Worm (Caenorhabditis elegans) whole organism, L4 larva: ENCODE measurements around the gene H38K22.7.

Experiments used
- D1046.2 ChIP-seq: fragments of 200-800 bp; sonication (Bioruptor generic); IDR thresholded peaks from 2 replicates; pipeline ENCODE4 v1.3.6; 2022; ENCODE audit warnings: missing genetic modification characterization, missing compliant biosample characterization
- F37D6.2 ChIP-seq: sonication (generic microtip); optimal IDR thresholded peaks from 2 replicates; lab custom pipeline; 2016; ENCODE audit warnings: mild to moderate bottlenecking, missing genetic modification characterization, missing compliant biosample characterization
- F44E2.7 ChIP-seq: fragments of 200-800 bp; sonication (Bioruptor generic); IDR thresholded peaks from 2 replicates; pipeline ENCODE4 v2.1.2; 2022; ENCODE audit warnings: missing genetic modification characterization, missing compliant biosample characterization
- T26A8.4 ChIP-seq: fragments of 200-800 bp; sonication (Bioruptor generic); IDR thresholded peaks from 2 replicates; pipeline ENCODE4 v1.3.6; 2022; ENCODE audit warnings: missing genetic modification characterization, missing compliant biosample characterization
- Y75B8A.6 ChIP-seq: fragments of 200-800 bp; sonication (Bioruptor generic); IDR thresholded peaks from 2 replicates; pipeline ENCODE4 v1.3.6; 2022; ENCODE audit warnings: missing genetic modification reagents, missing genetic modification characterization, missing compliant biosample characterization
- aha-1 ChIP-seq: fragments of 150-350 bp; peaks from one replicate; lab custom pipeline; 2014; ENCODE audit warnings: missing biosample characterization, missing genetic modification characterization
- aly-2 ChIP-seq: sonication (generic microtip); optimal IDR thresholded peaks from 2 replicates; lab custom pipeline; 2018; ENCODE audit warnings: missing biosample characterization, missing genetic modification characterization
- ceh-28 ChIP-seq: fragments of 150-350 bp; optimal IDR thresholded peaks from 2 replicates; lab custom pipeline; 2014; ENCODE audit warnings: missing biosample characterization, missing genetic modification reagents, missing genetic modification characterization
- ceh-62 ChIP-seq: sonication (generic microtip); optimal IDR thresholded peaks from 2 replicates; lab custom pipeline; 2017; ENCODE audit warnings: missing biosample characterization, missing genetic modification characterization
- dmd-6 ChIP-seq: fragments of 200-800 bp; sonication (Bioruptor generic); IDR thresholded peaks from 2 replicates; pipeline ENCODE4 v1.3.6; 2022; ENCODE audit warnings: missing genetic modification reagents, missing genetic modification characterization, missing compliant biosample characterization
- dmd-9 ChIP-seq: fragments of 200-800 bp; sonication (Bioruptor generic); IDR thresholded peaks from 2 replicates; pipeline ENCODE4 v1.3.6; 2022; ENCODE audit warnings: missing genetic modification reagents, missing genetic modification characterization, missing compliant biosample characterization
- dpl-1 ChIP-seq: fragments of 150-350 bp; optimal IDR thresholded peaks from 2 replicates; lab custom pipeline; 2014; ENCODE audit warnings: missing biosample characterization, missing genetic modification reagents, missing genetic modification characterization
- duxl-1 ChIP-seq: sonication (generic microtip); optimal IDR thresholded peaks from 2 replicates; lab custom pipeline; 2016; ENCODE audit warnings: mild to moderate bottlenecking, missing genetic modification characterization, moderate library complexity, missing compliant biosample characterization; ENCODE audit not compliant: poor library complexity
- dve-1 ChIP-seq: sonication (generic microtip); optimal IDR thresholded peaks from 2 replicates; lab custom pipeline; 2017; ENCODE audit warnings: antibody characterized with exemption, mild to moderate bottlenecking, missing genetic modification characterization, missing compliant biosample characterization; ENCODE audit not compliant: insufficient read depth
- egl-43 ChIP-seq: fragments of 200-800 bp; sonication (Bioruptor generic); IDR thresholded peaks from 2 replicates; pipeline ENCODE4 v1.3.6; 2022; ENCODE audit warnings: missing genetic modification reagents, missing genetic modification characterization, missing compliant biosample characterization
- hif-1 ChIP-seq, 2 experiments: sonication (generic microtip); optimal IDR thresholded peaks; 2 replicates each; lab custom pipeline; 2016 to 2017; ENCODE audit warnings: missing compliant biosample characterization in 2 of 2, missing genetic modification characterization in 2 of 2, missing genetic modification reagents in 2 of 2, missing genotype in 2 of 2, mild to moderate bottlenecking in 1 of 2
- hmg-1.1 ChIP-seq: fragments of 200-800 bp; sonication (Bioruptor generic); IDR thresholded peaks from 2 replicates; pipeline ENCODE4 v1.3.6; 2022; ENCODE audit warnings: missing genetic modification reagents, missing genetic modification characterization, missing compliant biosample characterization
- jun-1 ChIP-seq: fragments of 150-350 bp; optimal IDR thresholded peaks from 2 replicates; lab custom pipeline; 2014; ENCODE audit warnings: missing biosample characterization, missing genetic modification reagents, missing genetic modification characterization
- lin-1 ChIP-seq: fragments of 200-800 bp; sonication (Bioruptor generic); IDR thresholded peaks from 2 replicates; pipeline ENCODE4 v1.3.6; 2022; ENCODE audit warnings: missing genetic modification reagents, missing genetic modification characterization, missing compliant biosample characterization
- lin-29 ChIP-seq: fragments of 200-800 bp; sonication (Bioruptor generic); IDR thresholded peaks from 2 replicates; pipeline ENCODE4 v1.3.6; 2022; ENCODE audit warnings: missing genetic modification reagents, missing genetic modification characterization, missing compliant biosample characterization
- lin-38 ChIP-seq: fragments of 200-800 bp; sonication (Bioruptor generic); IDR thresholded peaks from 2 replicates; pipeline ENCODE4 v1.3.6; 2022; ENCODE audit warnings: missing genetic modification reagents, missing genetic modification characterization, missing compliant biosample characterization
- lin-39 ChIP-seq: fragments of 150-350 bp; optimal IDR thresholded peaks from 2 replicates; lab custom pipeline; 2014; ENCODE audit warnings: missing biosample characterization, missing genetic modification reagents, missing genetic modification characterization
- lir-3 ChIP-seq: sonication (generic microtip); optimal IDR thresholded peaks from 2 replicates; lab custom pipeline; 2016; ENCODE audit warnings: mild to moderate bottlenecking, missing genetic modification characterization, missing compliant biosample characterization
- lsy-2 ChIP-seq, 2 experiments: fragments of 150-350 bp in 1 of 2; sonication (generic microtip) in 1 of 2; optimal IDR thresholded peaks; 2 replicates each; lab custom pipeline; 2014 to 2017; ENCODE audit warnings: missing biosample characterization in 2 of 2, missing genetic modification characterization in 2 of 2
- madf-5 ChIP-seq, 2 experiments: fragments of 200-800 bp; sonication (Bioruptor generic); IDR thresholded peaks; 2 replicates each; pipeline ENCODE4 v1.3.6; 2022; ENCODE audit warnings: missing compliant biosample characterization in 2 of 2, missing genetic modification characterization in 2 of 2
- madf-9 ChIP-seq: fragments of 200-800 bp; sonication (Bioruptor generic); conservative IDR thresholded peaks from 2 replicates; pipeline ENCODE4 v1.3.6; 2022; ENCODE audit warnings: missing genetic modification reagents, missing genetic modification characterization, missing compliant biosample characterization
- mdl-1 ChIP-seq, 2 experiments: fragments of 150-350 bp in 1 of 2; sonication (generic microtip) in 1 of 2; optimal IDR thresholded peaks; 2 replicates each; lab custom pipeline; 2014 to 2017; ENCODE audit warnings: missing biosample characterization in 2 of 2, missing genetic modification characterization in 2 of 2
- mep-1 ChIP-seq: fragments of 150-350 bp; sonication (generic microtip); optimal IDR thresholded peaks from 3 replicates; lab custom pipeline; 2014; ENCODE audit warnings: missing biosample characterization, missing genetic modification characterization
- mes-2 ChIP-seq: sonication (generic microtip); optimal IDR thresholded peaks from 2 replicates; lab custom pipeline; 2016; ENCODE audit warnings: missing genotype, mild to moderate bottlenecking, missing genetic modification characterization, missing compliant biosample characterization; ENCODE audit not compliant: poor library complexity, severe bottlenecking
- mxl-3 ChIP-seq: fragments of 200-800 bp; sonication (Bioruptor generic); optimal IDR thresholded peaks from 2 replicates; lab custom pipeline; 2018; ENCODE audit warnings: mild to moderate bottlenecking, missing genetic modification characterization, missing compliant biosample characterization
- nhr-102 ChIP-seq: sonication (generic microtip); optimal IDR thresholded peaks from 2 replicates; lab custom pipeline; 2016; ENCODE audit warnings: mild to moderate bottlenecking, missing genetic modification characterization, moderate library complexity, missing compliant biosample characterization
- nhr-237 ChIP-seq: sonication (generic microtip); optimal IDR thresholded peaks from 2 replicates; lab custom pipeline; 2017; ENCODE audit warnings: missing biosample characterization, missing genetic modification characterization
- nhr-28 ChIP-seq: fragments of 150-350 bp; optimal IDR thresholded peaks from 2 replicates; lab custom pipeline; 2014; ENCODE audit warnings: missing biosample characterization, missing genetic modification characterization
- nhr-48 ChIP-seq: sonication (generic microtip); optimal IDR thresholded peaks from 2 replicates; lab custom pipeline; 2016; ENCODE audit warnings: mild to moderate bottlenecking, missing genetic modification characterization, missing compliant biosample characterization
- nhr-77 ChIP-seq: fragments of 150-350 bp; optimal IDR thresholded peaks from 2 replicates; lab custom pipeline; 2014; ENCODE audit warnings: missing biosample characterization, missing genetic modification characterization
- php-3 ChIP-seq: fragments of 200-800 bp; sonication (Bioruptor generic); IDR thresholded peaks from 2 replicates; pipeline ENCODE4 v1.3.6; 2022; ENCODE audit warnings: missing genetic modification reagents, missing genetic modification characterization, missing compliant biosample characterization
- pqm-1 ChIP-seq: sonication (generic microtip); optimal IDR thresholded peaks from 2 replicates; lab custom pipeline; 2017; ENCODE audit warnings: missing biosample characterization, missing genetic modification characterization
- rbr-2 ChIP-seq: sonication (generic microtip); optimal IDR thresholded peaks from 2 replicates; lab custom pipeline; 2016; ENCODE audit warnings: missing genotype, missing genetic modification characterization, missing compliant biosample characterization
- spr-1 ChIP-seq: sonication (generic microtip); optimal IDR thresholded peaks from 2 replicates; lab custom pipeline; 2016; ENCODE audit warnings: mild to moderate bottlenecking, missing genetic modification characterization, missing compliant biosample characterization
- spr-3 ChIP-seq: fragments of 200-800 bp; sonication (Bioruptor generic); optimal IDR thresholded peaks from 2 replicates; lab custom pipeline; 2018; ENCODE audit warnings: mild to moderate bottlenecking, missing genetic modification characterization, missing compliant biosample characterization
- unc-130 ChIP-seq: sonication (generic microtip); optimal IDR thresholded peaks from 2 replicates; lab custom pipeline; 2016; ENCODE audit warnings: missing genetic modification reagents, missing genetic modification characterization, missing compliant biosample characterization
- vab-7 ChIP-seq: fragments of 200-800 bp; sonication (Bioruptor generic); IDR thresholded peaks from 2 replicates; pipeline ENCODE4 v1.3.6; 2022; ENCODE audit warnings: missing genetic modification reagents, missing genetic modification characterization, missing compliant biosample characterization
- zfp-3 ChIP-seq: fragments of 200-800 bp; sonication (Bioruptor generic); conservative IDR thresholded peaks from 2 replicates; pipeline ENCODE4 v1.3.6; 2022; ENCODE audit warnings: missing genetic modification reagents, missing genetic modification characterization, missing compliant biosample characterization

The H38K22.7 gene

DNA sequence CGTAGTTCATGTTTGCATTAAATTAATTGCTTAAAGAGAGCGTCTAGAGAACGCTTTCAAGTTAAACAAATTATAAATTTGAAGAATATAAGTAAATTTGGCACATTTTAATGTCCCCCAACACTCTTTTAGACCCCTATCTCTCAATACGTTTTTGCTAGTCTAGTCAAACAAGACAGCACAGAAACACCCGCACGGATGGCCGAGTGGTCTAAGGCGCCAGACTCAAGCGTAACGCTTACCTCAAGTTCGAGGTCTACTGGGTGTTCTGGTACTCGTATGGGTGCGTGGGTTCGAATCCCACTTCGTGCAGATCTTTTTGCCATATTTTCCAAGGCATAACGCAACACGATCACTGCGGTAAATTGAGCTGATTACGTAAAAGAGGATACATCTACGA lies 40.8 kb downstream of the H38K22.7 start (continued):
- no peak for TF ChIP-seq D1046.2 (GFP tag; lab: Robert Waterston, UW)
- TF ChIP-seq madf-5 (GFP tag; IDR thresholded peaks at IDR 0.05; lab: Robert Waterston, UW) = 0 out of 4 replicates have a peak, but pooled peaks of 1 of the 2 experiments have one; percentile 18
- TF ChIP-seq hmg-1.1 = 0 out of 2 replicates have a peak, but pooled peaks have one; percentile 36
- TF ChIP-seq aly-2 (tag; lab: Kevin White, UChicago) = no peak
- 0 out of 2 replicates have a peak, but pooled peaks have one; percentile 20 for TF ChIP-seq lin-1 (GFP tag; lab: Robert Waterston, UW)
- no peak for TF ChIP-seq ceh-28 (tag; lab: Kevin White, UChicago)
- peak; percentile 35 for TF ChIP-seq duxl-1 (tag; lab: Kevin White, UChicago)
- TF ChIP-seq lin-29 (GFP tag; lab: Robert Waterston, UW) = 0 out of 2 replicates have a peak, but pooled peaks have one; percentile 16
- TF ChIP-seq pqm-1 = no peak
- TF ChIP-seq madf-9 (GFP tag; lab: Robert Waterston, UW) = peak; percentile 64; the same call in 1 of the 2 replicates
- TF ChIP-seq dve-1 (tag; lab: Kevin White, UChicago) = peak; percentile 41
- TF ChIP-seq jun-1 (tag; lab: Kevin White, UChicago) = no peak
- TF ChIP-seq hif-1 (tag; optimal IDR thresholded peaks at IDR 0.05; lab: Kevin White, UChicago) = peak in 1 of 2 experiments; percentile 1
- peak; percentile 12 for TF ChIP-seq rbr-2 (tag; lab: Kevin White, UChicago)
- 0 out of 2 replicates have a peak, but pooled peaks have one; percentile 34 for TF ChIP-seq F44E2.7

DNA sequence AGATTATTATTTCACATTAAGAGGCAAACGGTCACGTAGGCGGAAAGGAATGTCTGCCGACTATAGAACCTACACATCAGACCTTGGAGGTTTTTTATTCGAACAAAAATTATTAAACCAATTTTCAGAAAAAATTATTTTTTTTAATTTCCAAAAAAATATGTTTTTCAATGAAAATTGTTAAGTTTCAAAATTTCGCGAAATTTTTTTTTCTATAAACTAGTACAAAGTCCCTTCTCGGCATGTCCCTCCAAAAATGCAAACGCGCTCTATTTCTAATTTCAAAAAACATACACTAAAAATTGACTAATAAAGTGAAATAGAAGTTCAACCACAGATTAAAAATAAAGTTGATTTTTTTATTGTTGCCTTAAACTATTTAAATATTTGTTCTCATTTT lies 43.5 kb downstream of the H38K22.7 start, which contains the start of gene ckb-1:
Gene ckb-1, plus strand, starts transcription at position 301 of the 400 bp plus-strand sequence.
- TF ChIP-seq lsy-2 (tag; optimal IDR thresholded peaks at IDR 0.05; lab: Kevin White, UChicago) (peak in 1 of 2 experiments; percentile 7), spr-3 (GFP tag; lab: Kevin White, UChicago) (no peak), lir-3 (tag; lab: Kevin White, UChicago) (no peak), dve-1 (tag; lab: Kevin White, UChicago) (peak; percentile 15), mes-2 (tag; lab: Kevin White, UChicago) (peak; percentile 8), lin-38 (GFP tag; lab: Robert Waterston, UW) (peak; percentile 39; the same call in 1 of the 2 replicates)

DNA sequence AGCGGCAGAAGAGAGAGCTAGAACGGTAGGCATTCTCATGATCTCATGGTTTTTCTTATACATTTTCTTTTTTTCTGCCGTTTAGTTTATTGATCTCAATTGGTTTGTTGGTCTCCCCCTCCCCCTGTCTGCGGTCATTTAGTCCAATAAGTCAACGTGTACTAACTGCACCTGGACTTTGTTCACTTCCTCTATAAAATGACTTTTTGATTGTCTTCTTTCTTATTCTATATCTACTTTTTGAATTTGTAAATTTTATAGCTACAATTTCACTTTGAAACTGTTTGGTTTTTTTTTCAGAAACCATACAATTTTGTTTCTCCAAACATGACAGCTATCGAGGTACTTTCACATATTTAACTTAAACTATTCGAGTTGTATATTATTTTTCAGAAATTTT lies 46.1 kb downstream of the H38K22.7 start, which contains the start of gene ckb-2:
Gene ckb-2, plus strand, starts transcription at position 301 of the 400 bp plus-strand sequence.
- TF ChIP-seq F37D6.2 (no peak), dve-1 (tag; lab: Kevin White, UChicago) (no peak), pqm-1 (no peak), mes-2 (tag; lab: Kevin White, UChicago) (no peak), spr-3 (GFP tag; lab: Kevin White, UChicago) (no peak), lin-39 (tag; lab: Kevin White, UChicago) (no peak), unc-130 (no peak), T26A8.4 (GFP tag; lab: Robert Waterston, UW) (no peak), mxl-3 (no peak), nhr-237 (tag; lab: Kevin White, UChicago) (no peak), nhr-77 (tag; lab: Kevin White, UChicago) (no peak), mep-1 (no peak), nhr-102 (no peak), lin-1 (GFP tag; lab: Robert Waterston, UW) (no peak), dpl-1 (GFP tag; lab: Kevin White, UChicago) (no peak), ceh-62 (tag; lab: Kevin White, UChicago) (no peak), dmd-9 (GFP tag; lab: Robert Waterston, UW) (no peak), php-3 (GFP tag; lab: Robert Waterston, UW) (no peak)

DNA sequence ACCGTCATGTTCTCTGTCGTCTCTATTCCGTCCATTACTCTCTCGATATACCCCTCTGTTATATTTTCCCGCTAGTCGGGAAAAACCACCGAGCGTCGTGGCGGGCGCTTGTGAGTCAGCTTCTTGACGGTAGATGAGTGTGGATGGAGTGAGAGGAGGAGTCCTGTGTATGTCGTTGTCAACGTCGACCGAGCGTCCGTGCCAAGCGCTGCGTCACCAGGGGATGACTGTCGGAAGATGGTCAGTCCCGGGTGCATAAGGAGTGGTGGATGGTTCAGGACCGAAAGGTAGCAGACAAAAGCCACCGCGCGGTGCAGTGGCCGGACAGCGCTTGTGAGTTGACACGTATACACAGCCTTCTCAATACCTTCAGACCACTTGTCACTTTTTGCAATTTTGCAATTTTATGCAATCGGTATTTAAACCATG lies 47.9 kb downstream of the H38K22.7 start:
- TF ChIP-seq nhr-48 (tag; lab: Kevin White, UChicago) = peak; percentile 67
- peak; percentile 58; the same call in 1 of the 2 replicates for TF ChIP-seq vab-7 (GFP tag; lab: Robert Waterston, UW)
- peak; percentile 37 for TF ChIP-seq nhr-28 (tag; lab: Kevin White, UChicago)
- TF ChIP-seq Y75B8A.6 (GFP tag; lab: Robert Waterston, UW) = peak; percentile 59; the same call in 1 of the 2 replicates
- TF ChIP-seq rbr-2 (tag; lab: Kevin White, UChicago) = peak; percentile 74
- peak; percentile 96 for TF ChIP-seq aha-1
- peak; percentile 84 for TF ChIP-seq T26A8.4 (GFP tag; lab: Robert Waterston, UW)
- TF ChIP-seq D1046.2 (GFP tag; lab: Robert Waterston, UW) = peak; percentile 52; the same call in 1 of the 2 replicates
- peak; percentile 63 for TF ChIP-seq spr-1 (tag; lab: Kevin White, UChicago)
- peak; percentile 75; the same call in 1 of the 2 replicates for TF ChIP-seq F44E2.7
- peak; percentile 71 for TF ChIP-seq nhr-102
- TF ChIP-seq zfp-3 = peak; percentile 82
- peak; percentile 5 for TF ChIP-seq duxl-1 (tag; lab: Kevin White, UChicago)
- peak; percentile 85 for TF ChIP-seq dmd-6 (GFP tag; lab: Robert Waterston, UW)
- TF ChIP-seq mdl-1 (tag; optimal IDR thresholded peaks at IDR 0.05; lab: Kevin White, UChicago) = peak in 1 of 2 experiments; percentile 17
- TF ChIP-seq egl-43 (GFP tag; lab: Robert Waterston, UW) = peak; percentile 94
